Worm (Caenorhabditis elegans) whole organism, midembryonic: ENCODE measurements around the gene acs-18.

ENCODE experiments used
- T22C8.4 ChIP-seq: fragments of 200-800 bp; sonication (Bioruptor generic); IDR thresholded peaks from 2 replicates; pipeline ENCODE4 v1.3.6; 2022; ENCODE audit warnings: missing genetic modification characterization, missing compliant biosample characterization
- cog-1 ChIP-seq: sonication (generic microtip); optimal IDR thresholded peaks from 2 replicates; lab custom pipeline; 2016; ENCODE audit warnings: missing genetic modification characterization, missing compliant biosample characterization
- flt-1 ChIP-seq: fragments of 200-800 bp; sonication (Bioruptor generic); IDR thresholded peaks from 2 replicates; pipeline ENCODE4 v1.3.6; 2022; ENCODE audit warnings: missing genetic modification characterization, missing compliant biosample characterization
- klf-2 ChIP-seq: fragments of 200-800 bp; sonication (Bioruptor generic); conservative IDR thresholded peaks from 2 replicates; pipeline ENCODE4 v1.3.6; 2022; ENCODE audit warnings: missing genetic modification reagents, missing genetic modification characterization, missing compliant biosample characterization
- med-1 ChIP-seq: sonication (generic microtip); optimal IDR thresholded peaks from 2 replicates; lab custom pipeline; 2017; ENCODE audit warnings: missing genetic modification characterization, mild to moderate bottlenecking, missing compliant biosample characterization, antibody characterized with exemption, missing genetic modification reagents; ENCODE audit not compliant: insufficient read depth
- ref-1 ChIP-seq: fragments of 200-800 bp; sonication (Bioruptor generic); conservative IDR thresholded peaks from 2 replicates; pipeline ENCODE4 v1.3.6; 2022; ENCODE audit warnings: missing genetic modification reagents, missing genetic modification characterization, missing compliant biosample characterization
- tab-1 ChIP-seq: fragments of 200-800 bp; sonication (Bioruptor generic); IDR thresholded peaks from 2 replicates; pipeline ENCODE4 v1.3.6; 2022; ENCODE audit warnings: missing genetic modification characterization, missing compliant biosample characterization
- ztf-23 ChIP-seq: fragments of 200-800 bp; sonication (Bioruptor generic); IDR thresholded peaks from 2 replicates; pipeline ENCODE4 v1.3.6; 2022; ENCODE audit warnings: missing genetic modification reagents, missing genetic modification characterization, missing compliant biosample characterization
- ztf-29 ChIP-seq: fragments of 200-800 bp; sonication (Bioruptor generic); IDR thresholded peaks from 2 replicates; pipeline ENCODE4 v1.3.6; 2022; ENCODE audit warnings: missing genetic modification reagents, missing genetic modification characterization, missing compliant biosample characterization

The acs-18 gene

DNA sequence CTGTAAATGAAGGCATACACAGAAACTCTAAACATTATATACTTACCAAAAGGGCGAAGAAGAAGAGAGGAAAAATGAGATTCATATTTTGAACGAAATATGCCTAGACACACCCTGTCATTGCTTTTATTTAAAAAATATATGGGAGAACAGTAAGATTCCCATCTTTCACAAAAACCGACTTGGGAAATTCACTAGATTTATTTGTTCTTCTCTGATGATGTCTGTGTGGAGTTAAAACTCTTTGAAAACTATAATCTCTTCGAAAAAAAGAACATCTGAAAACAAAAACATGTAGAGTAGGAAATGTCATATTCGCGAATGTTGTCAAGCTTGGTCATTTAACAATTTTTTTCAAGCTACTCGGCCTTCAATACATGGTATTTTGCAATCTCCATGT, 3.1 kb downstream of the acs-18 start, which contains the start of gene R09E10.8:
R09E10.8 (minus strand) TSS at position 101 of the 400 bp plus-strand sequence.
- TF ChIP-seq ztf-29 (GFP tag; lab: Robert Waterston, UW) (no peak), ref-1 (no peak), tab-1 (GFP tag; lab: Robert Waterston, UW) (no peak), med-1 (no peak), T22C8.4 (GFP tag; lab: Robert Waterston, UW) (no peak), klf-2 (GFP tag; lab: Robert Waterston, UW) (no peak), cog-1 (tag; lab: Kevin White, UChicago) (no peak), ztf-23 (GFP tag; lab: Robert Waterston, UW) (no peak)

DNA sequence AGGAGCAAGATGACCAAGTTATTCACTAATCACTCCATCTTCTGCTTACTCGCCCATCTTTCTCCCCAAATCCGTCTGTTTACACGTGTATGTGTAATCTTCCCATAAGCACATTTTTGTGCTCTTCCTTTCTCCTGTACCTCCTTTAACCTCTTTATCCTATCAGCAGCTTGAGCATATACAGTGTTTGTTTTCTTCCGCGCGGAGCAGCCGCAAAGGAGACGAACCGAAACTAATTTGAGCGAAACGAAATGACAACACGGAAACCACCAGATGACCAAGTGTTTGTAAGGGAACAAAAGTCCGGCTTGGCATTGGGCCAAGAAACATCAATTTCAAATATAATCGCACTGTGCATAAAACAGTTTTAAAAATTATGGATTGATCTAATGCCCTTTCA, 9.1 kb downstream of the acs-18 start:
- TF ChIP-seq ref-1 = no peak

DNA sequence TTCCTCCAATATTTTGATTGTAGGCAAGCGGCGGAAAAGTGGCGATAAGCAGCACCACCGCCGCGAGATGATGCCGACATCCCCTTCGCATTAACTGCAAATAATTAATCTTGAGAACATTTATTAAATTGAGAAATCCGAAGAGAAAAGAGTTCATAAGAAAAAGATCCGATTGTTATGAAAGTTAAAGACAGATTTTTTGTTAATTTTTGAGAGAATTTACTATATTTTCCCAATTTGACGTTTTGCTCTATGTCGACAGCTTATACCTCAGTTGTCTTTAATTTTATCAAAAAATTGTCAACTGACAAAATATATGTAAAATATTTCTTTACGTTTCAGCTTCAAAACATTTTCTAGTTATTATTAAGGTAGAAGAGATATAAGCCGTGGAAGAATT, 11.3 kb downstream of the acs-18 start, which contains the start of gene R09E10.5:
R09E10.5 (minus strand) TSS at position 101 of the 400 bp plus-strand sequence.
- no peak for TF ChIP-seq flt-1 (GFP tag; lab: Robert Waterston, UW)
- TF ChIP-seq ztf-29 (GFP tag; lab: Robert Waterston, UW) = no peak
- TF ChIP-seq tab-1 (GFP tag; lab: Robert Waterston, UW) = no peak
- no peak for TF ChIP-seq T22C8.4 (GFP tag; lab: Robert Waterston, UW)
- TF ChIP-seq ztf-23 (GFP tag; lab: Robert Waterston, UW) = no peak
- no peak for TF ChIP-seq med-1
- TF ChIP-seq ref-1 = no peak
- no peak for TF ChIP-seq cog-1 (tag; lab: Kevin White, UChicago)
- no peak for TF ChIP-seq klf-2 (GFP tag; lab: Robert Waterston, UW)

DNA sequence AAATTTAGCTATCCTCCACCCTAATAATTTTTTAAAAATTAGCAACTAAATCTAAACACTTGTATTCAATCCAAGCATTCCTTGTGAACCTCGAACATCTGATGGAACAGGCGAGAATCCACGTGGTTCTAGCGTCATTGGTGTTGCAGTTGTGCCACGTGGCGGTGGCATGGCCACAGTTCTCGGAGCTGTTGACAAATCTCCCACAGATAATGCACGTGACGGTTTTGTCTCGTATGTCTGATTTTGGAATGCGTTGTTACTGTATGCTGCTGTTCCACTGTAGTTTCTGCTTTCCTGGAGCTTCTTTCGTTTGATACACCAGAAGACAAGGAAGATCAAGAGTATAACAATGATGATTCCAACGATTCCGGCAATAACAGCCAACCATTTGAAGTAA, 17.4 kb downstream of the acs-18 start:
- TF ChIP-seq klf-2 (GFP tag; lab: Robert Waterston, UW) (no peak), ztf-29 (GFP tag; lab: Robert Waterston, UW) (no peak), ref-1 (no peak), flt-1 (GFP tag; lab: Robert Waterston, UW) (no peak)

DNA sequence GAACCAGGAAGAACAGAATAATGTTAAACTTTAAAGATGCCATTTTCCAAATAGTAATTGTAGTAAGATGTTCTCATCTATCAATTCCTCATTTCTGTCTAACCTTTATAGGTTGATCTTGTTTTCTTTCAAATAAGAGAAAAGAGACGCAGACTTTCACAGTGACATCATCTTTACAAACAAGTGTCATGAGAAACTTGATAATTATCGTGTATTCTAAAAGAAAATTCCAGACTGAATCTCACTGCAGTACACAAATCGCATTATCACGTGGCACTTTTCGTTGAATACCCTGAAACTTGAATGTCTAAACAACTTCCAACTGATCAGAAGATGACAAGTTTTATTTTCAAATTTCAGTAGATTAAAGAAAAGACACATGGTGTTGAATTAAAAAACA, 18.4 kb downstream of the acs-18 start, which contains the start of gene R09E10.13:
R09E10.13 (minus strand) TSS at position 61 of the 400 bp plus-strand sequence.
- TF ChIP-seq cog-1 (tag; lab: Kevin White, UChicago) (no peak), klf-2 (GFP tag; lab: Robert Waterston, UW) (no peak)

DNA sequence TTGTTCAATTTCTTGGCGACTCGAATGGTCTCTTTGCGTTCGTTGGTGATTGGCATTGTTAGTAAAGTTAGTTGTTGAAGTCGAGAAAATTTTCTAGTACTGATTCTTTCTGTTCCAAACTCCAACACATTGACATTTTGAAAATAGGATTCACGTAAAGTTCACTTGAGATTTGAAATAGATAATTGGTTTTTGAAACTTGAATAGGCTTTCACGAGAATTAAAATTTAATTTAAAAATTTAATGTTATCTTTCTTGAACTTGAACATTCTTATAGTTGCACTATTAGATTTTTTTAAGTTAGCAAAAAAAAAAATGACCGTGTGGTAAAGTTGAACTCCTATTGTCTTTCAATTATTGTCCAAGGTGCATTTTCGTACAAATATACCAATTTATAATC, 19.4 kb downstream of the acs-18 start, which contains the start of gene R09E10.6:
R09E10.6 (minus strand) TSS at position 101 of the 400 bp plus-strand sequence.
- no peak for TF ChIP-seq ztf-23 (GFP tag; lab: Robert Waterston, UW)
- TF ChIP-seq med-1 = no peak
- TF ChIP-seq ref-1 = no peak
- TF ChIP-seq cog-1 (tag; lab: Kevin White, UChicago) = no peak
- TF ChIP-seq klf-2 (GFP tag; lab: Robert Waterston, UW) = no peak
- no peak for TF ChIP-seq T22C8.4 (GFP tag; lab: Robert Waterston, UW)
- no peak for TF ChIP-seq flt-1 (GFP tag; lab: Robert Waterston, UW)
- no peak for TF ChIP-seq ztf-29 (GFP tag; lab: Robert Waterston, UW)
- no peak for TF ChIP-seq tab-1 (GFP tag; lab: Robert Waterston, UW)

DNA sequence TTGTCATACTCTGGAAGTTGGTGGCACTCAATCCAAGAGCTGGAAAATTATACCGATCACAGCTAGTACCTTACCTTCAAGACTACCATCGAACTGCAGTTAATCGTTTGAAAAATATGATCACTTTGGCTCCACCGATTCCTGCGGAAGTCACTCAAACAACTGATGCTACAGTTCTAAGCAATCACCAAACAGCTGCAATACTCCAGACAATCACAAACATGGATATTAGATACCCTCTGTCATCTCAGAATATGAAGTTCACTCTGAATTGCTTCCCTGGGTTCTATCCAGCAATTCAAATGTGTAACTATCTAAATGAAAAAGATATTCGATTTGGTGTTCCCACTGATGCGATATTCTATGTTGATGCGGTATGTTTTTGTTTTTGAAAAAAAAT, 24.9 kb downstream of the acs-18 start:
- no peak for TF ChIP-seq ztf-23 (GFP tag; lab: Robert Waterston, UW)
- TF ChIP-seq med-1 = no peak
- no peak for TF ChIP-seq cog-1 (tag; lab: Kevin White, UChicago)
- no peak for TF ChIP-seq tab-1 (GFP tag; lab: Robert Waterston, UW)
- TF ChIP-seq flt-1 (GFP tag; lab: Robert Waterston, UW) = no peak
- no peak for TF ChIP-seq ztf-29 (GFP tag; lab: Robert Waterston, UW)
- TF ChIP-seq ref-1 = no peak
- TF ChIP-seq klf-2 (GFP tag; lab: Robert Waterston, UW) = no peak
- TF ChIP-seq T22C8.4 (GFP tag; lab: Robert Waterston, UW) = no peak

DNA sequence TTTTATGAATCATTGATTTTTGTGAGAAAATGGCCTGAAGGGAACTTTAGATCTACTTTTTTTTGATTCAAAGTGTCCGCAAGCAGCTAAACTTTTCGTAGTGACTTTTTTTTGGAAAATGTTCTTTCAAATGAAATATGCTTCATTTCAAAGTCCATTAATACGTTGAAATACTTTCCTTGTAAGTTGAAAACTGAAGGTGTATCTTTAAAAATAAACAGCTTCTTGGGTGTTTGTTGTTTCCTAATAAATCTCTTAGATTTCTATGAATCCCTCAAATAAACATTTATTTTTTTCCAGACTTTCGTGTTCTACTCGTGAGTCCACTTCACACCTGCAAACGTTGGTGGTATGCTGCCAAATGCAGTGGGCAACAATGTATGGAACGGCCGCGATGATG, 26.8 kb downstream of the acs-18 start, which contains the start of gene ebax-1:
ebax-1 (plus strand) TSS at position 301 of the 400 bp plus-strand sequence.
- TF ChIP-seq ztf-23 (GFP tag; lab: Robert Waterston, UW) (no peak), klf-2 (GFP tag; lab: Robert Waterston, UW) (no peak), T22C8.4 (GFP tag; lab: Robert Waterston, UW) (no peak), ref-1 (no peak), flt-1 (GFP tag; lab: Robert Waterston, UW) (no peak), ztf-29 (GFP tag; lab: Robert Waterston, UW) (no peak), tab-1 (GFP tag; lab: Robert Waterston, UW) (no peak), cog-1 (tag; lab: Kevin White, UChicago) (no peak), med-1 (no peak)

DNA sequence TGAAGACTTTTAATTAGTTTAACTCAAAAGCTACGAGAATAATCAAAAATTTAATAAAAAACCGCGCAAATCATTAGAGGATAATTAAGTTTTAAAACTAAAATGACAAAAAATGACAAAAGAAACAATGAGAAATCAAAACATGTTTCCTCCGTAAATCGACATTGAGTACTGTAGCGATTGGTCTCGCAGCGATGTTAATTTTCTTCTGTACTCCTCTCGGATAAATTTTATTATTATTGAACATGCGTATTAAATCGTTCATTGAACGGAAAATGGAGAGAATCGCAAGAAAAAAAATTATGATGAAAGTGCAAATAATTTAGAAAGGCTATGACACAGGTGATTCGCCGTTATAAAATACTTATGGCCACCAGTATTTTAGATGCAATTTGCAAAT, 28.1 kb downstream of the acs-18 start:
- TF ChIP-seq ztf-23 (GFP tag; lab: Robert Waterston, UW) (no peak), cog-1 (tag; lab: Kevin White, UChicago) (no peak), klf-2 (GFP tag; lab: Robert Waterston, UW) (no peak), ztf-29 (GFP tag; lab: Robert Waterston, UW) (no peak), flt-1 (GFP tag; lab: Robert Waterston, UW) (no peak), med-1 (no peak), T22C8.4 (GFP tag; lab: Robert Waterston, UW) (no peak), ref-1 (no peak), tab-1 (GFP tag; lab: Robert Waterston, UW) (no peak)

DNA sequence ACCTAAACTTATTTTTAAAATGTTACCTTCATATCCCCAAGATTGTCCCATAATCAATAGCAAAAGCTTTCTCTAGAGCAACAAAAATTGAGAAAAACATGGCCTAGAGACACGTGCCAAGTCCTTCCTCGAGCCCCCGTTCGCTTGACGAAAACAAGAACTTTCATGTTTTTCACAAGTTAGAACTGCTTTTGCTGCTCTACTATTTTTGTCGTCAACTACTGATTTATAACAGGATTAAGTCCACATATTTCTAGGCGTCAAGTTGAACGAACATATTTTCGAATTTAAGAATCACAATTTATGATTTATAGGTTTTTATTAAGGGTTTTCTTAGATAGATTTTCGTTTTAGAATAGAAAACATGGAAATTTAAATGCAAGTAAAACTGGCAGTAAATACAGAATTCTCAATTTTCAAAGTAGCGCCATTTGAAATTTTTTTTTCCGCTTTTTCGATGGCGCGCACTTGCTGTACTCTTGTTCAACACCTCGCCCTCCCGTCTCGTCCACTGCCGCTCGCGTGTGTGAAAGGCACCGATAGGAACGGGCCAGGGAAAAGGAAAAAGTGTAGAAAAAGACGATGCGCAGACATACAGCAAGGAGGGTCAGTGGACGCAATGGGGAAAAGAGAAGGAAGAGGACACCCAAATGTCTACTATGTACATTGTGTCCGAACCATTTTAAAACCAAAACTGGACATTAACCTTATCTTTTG, 29.1 kb downstream of the acs-18 start, which contains the start of gene rad-51:
rad-51 (minus strand) TSS at position 51 of the 717 bp plus-strand sequence.
- TF ChIP-seq tab-1 (GFP tag; lab: Robert Waterston, UW) (0 out of 2 replicates have a peak, but pooled peaks have one; percentile 9), cog-1 (tag; lab: Kevin White, UChicago) (peak; percentile 38), ref-1 (no peak), ztf-29 (GFP tag; lab: Robert Waterston, UW) (no peak)
